Fruit fly (Drosophila melanogaster) whole organism, prepupa: ENCODE results near the gene Srp9.
A peak's percentile ranks its signal among the peaks of the same experiment; 100 is the strongest.

ENCODE experiments used
- CG10631 ChIP-seq: fragments of 200-800 bp; sonication (Bioruptor generic); optimal IDR thresholded peaks from 2 replicates; lab custom pipeline; 2016; ENCODE audit warnings: missing biosample characterization, missing genetic modification characterization
- CG10669 ChIP-seq: fragments of 200-800 bp; sonication (Bioruptor generic); optimal IDR thresholded peaks from 3 replicates; lab custom pipeline; 2018; ENCODE audit warnings: missing biosample characterization, mild to moderate bottlenecking, missing genetic modification characterization, moderate library complexity
- CG11294 ChIP-seq: fragments of 200-800 bp; sonication (Bioruptor generic); IDR thresholded peaks from 2 replicates; pipeline ENCODE4 v1.3.6; 2022; ENCODE audit warnings: missing biosample characterization, missing genetic modification characterization
- CG11762 ChIP-seq: fragments of 200-800 bp; sonication (Bioruptor generic); optimal IDR thresholded peaks from 3 replicates; lab custom pipeline; 2016; ENCODE audit warnings: missing biosample characterization, missing genetic modification characterization; ENCODE audit not compliant: insufficient read depth
- CG11902 ChIP-seq: fragments of 200-800 bp; sonication (Bioruptor generic); optimal IDR thresholded peaks from 3 replicates; lab custom pipeline; 2016; ENCODE audit warnings: missing biosample characterization, missing genetic modification characterization
- CG3032 ChIP-seq: fragments of 200-800 bp; optimal IDR thresholded peaks from 2 replicates; lab custom pipeline; 2019; ENCODE audit warnings: missing biosample characterization, mild to moderate bottlenecking, missing genetic modification characterization, moderate library complexity
- CG34406 ChIP-seq: fragments of 200-800 bp; sonication (Bioruptor generic); optimal IDR thresholded peaks from 3 replicates; lab custom pipeline; 2016; ENCODE audit warnings: missing biosample characterization, missing genetic modification characterization
- CG6854 ChIP-seq: fragments of 200-800 bp; sonication (Bioruptor generic); optimal IDR thresholded peaks from 2 replicates; lab custom pipeline; 2017; ENCODE audit warnings: missing biosample characterization, mild to moderate bottlenecking, missing genetic modification characterization
- CG9139 ChIP-seq: fragments of 200-800 bp; sonication (Bioruptor generic); optimal IDR thresholded peaks from 3 replicates; lab custom pipeline; 2017; ENCODE audit warnings: missing biosample characterization, mild to moderate bottlenecking, missing genetic modification characterization
- Eip78C ChIP-seq: fragments of 200-800 bp; sonication (Bioruptor generic); peaks from one replicate; lab custom pipeline; 2016; ENCODE audit warnings: missing biosample characterization, missing genetic modification characterization
- Gug ChIP-seq: fragments of 200-800 bp; sonication (Bioruptor generic); IDR thresholded peaks from 2 replicates; pipeline ENCODE4 v1.3.6; 2022; ENCODE audit warnings: missing biosample characterization, missing genetic modification characterization
- Hr38 ChIP-seq: sonication (Bioruptor generic); optimal IDR thresholded peaks from 2 replicates; lab custom pipeline; 2016; ENCODE audit warnings: missing biosample characterization, missing genetic modification characterization
- Hr4 ChIP-seq: fragments of 200-800 bp; sonication (Bioruptor generic); optimal IDR thresholded peaks from 3 replicates; lab custom pipeline; 2016; ENCODE audit warnings: missing biosample characterization, missing genetic modification characterization
- Met ChIP-seq: fragments of 200-800 bp; sonication (Bioruptor generic); optimal IDR thresholded peaks from 3 replicates; lab custom pipeline; 2016; ENCODE audit warnings: missing biosample characterization, missing genetic modification characterization
- Smox ChIP-seq: fragments of 200-800 bp; sonication (Bioruptor generic); optimal IDR thresholded peaks from 3 replicates; lab custom pipeline; 2016; ENCODE audit warnings: missing biosample characterization, missing genetic modification characterization
- cyc ChIP-seq: fragments of 200-800 bp; sonication (Bioruptor generic); optimal IDR thresholded peaks from 3 replicates; lab custom pipeline; 2016; ENCODE audit warnings: missing biosample characterization, missing genetic modification characterization
- dac ChIP-seq: fragments of 200-800 bp; sonication (Bioruptor generic); optimal IDR thresholded peaks from 2 replicates; lab custom pipeline; 2017; ENCODE audit warnings: missing biosample characterization, mild to moderate bottlenecking, missing genetic modification characterization
- esn ChIP-seq: fragments of 200-800 bp; sonication (Bioruptor generic); optimal IDR thresholded peaks from 2 replicates; lab custom pipeline; 2016; ENCODE audit warnings: missing biosample characterization, mild to moderate bottlenecking, missing genetic modification characterization, moderate library complexity
- fkh ChIP-seq: fragments of 200-800 bp; sonication (Bioruptor generic); optimal IDR thresholded peaks from 3 replicates; lab custom pipeline; 2017; ENCODE audit warnings: missing biosample characterization, mild to moderate bottlenecking, missing genetic modification characterization, moderate library complexity
- net ChIP-seq: fragments of 200-800 bp; sonication (Bioruptor generic); optimal IDR thresholded peaks from 3 replicates; lab custom pipeline; 2016; ENCODE audit warnings: missing biosample characterization, missing genetic modification characterization
- pdm3 ChIP-seq: fragments of 200-800 bp; sonication (Bioruptor generic); optimal IDR thresholded peaks from 3 replicates; lab custom pipeline; 2016; ENCODE audit warnings: missing biosample characterization, missing genetic modification characterization
- svp ChIP-seq: fragments of 200-800 bp; sonication (Bioruptor generic); peaks from one replicate; lab custom pipeline; 2016; ENCODE audit warnings: missing biosample characterization, missing genetic modification characterization
- topi ChIP-seq: fragments of 200-800 bp; sonication (Bioruptor generic); optimal IDR thresholded peaks from 3 replicates; lab custom pipeline; 2016; ENCODE audit warnings: missing biosample characterization, missing genetic modification characterization
- vri ChIP-seq: fragments of 200-800 bp; sonication (Bioruptor generic); optimal IDR thresholded peaks from 3 replicates; lab custom pipeline; 2016; ENCODE audit warnings: missing biosample characterization, mild to moderate bottlenecking, missing genetic modification characterization

The Srp9 gene

DNA sequence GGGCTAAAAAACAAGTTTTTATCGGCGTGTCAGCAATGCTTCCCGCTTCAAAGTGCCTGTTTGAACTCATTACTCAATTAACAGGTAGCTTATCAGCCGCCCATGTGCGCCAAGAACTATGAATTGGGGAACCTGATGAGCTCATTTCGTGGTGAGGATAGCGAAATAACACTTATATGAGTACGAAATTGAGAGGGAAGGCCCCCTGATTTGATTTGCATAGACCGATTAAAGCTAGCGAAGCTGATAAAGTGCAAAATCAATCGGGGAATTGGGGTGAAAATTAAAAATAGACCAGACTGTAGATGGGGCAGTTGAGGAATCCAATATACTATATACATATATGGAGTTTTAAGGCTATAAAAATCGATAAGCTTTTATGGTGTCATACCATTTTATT, 2.0 kb upstream of the Srp9 start:
- TF ChIP-seq CG10631 = no peak
- TF ChIP-seq Hr38 (GFP tag; lab: Kevin White, UChicago) = no peak
- TF ChIP-seq, all 60 proteins: peak for 0

DNA sequence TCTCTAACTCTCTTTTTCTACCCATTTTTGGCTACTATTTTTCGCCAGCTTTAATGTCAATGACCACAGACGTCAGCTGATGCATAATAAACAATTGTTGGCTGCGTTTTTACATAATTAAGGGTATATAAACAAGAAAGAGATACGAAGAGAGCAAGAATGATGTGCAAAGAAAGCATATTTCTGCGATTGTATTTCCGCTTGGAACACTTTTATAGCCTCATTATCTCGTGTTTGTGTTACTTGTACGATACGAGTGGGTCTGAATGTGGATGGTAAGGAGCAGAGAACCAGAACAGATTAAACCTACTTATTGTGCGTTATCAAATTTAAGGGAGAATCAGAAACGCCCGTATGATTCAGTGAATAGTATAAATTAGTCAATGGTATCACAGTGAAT, 1.3 kb upstream of the Srp9 start:
- TF ChIP-seq vri (GFP tag; lab: Kevin White, UChicago) = peak; percentile 62
- TF ChIP-seq CG3032 (tag; lab: Kevin White, UChicago) = no peak
- TF ChIP-seq, all 60 proteins: peak for 1

DNA sequence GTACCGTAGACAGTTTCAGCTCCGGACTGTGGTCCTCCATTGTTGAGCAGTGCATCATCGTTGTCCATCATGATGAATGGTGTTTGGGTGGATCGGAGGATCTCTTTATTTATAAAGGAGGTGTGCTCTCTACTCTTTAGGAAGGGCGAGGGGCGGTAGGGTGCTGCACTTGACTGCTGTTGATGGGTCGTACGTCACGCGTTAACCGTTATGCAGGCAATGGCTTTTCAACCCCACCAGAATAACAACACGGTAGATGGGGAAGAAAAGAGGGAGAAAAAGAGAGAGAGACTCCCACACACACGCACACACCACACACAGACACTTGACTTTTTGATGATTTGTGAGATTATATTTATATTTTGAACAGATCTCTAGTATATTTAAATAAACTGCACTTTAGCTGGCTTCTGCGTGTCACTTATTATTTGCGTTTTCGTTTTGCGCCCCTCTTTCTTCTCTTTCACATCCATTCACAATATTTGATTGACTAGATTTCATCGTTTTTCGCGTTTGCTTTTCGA, 702 bp upstream of the Srp9 start:
- no peak for TF ChIP-seq net (GFP tag; lab: Kevin White, UChicago)
- TF ChIP-seq svp (GFP tag; lab: Kevin White, UChicago) = peak; percentile 72

DNA sequence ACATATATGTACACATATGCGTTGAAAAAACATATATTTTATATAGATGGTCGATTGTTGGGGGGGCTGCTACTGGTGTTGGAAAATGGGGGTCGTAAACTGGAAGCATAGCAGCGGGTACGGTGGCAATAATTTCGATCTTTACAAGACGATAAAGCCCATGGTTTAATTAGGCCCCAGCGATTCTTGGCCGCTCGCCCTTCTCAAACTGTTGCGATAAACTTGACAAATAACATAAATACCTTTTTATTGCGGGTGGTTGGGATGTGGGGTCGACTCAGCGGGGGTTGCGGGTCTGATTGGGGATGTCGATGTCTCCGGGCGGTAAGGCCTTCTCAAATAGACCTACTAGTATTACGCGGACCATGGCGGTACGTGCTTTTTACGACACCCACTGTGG, 2.5 kb downstream of the Srp9 start:
- TF ChIP-seq CG34406 (GFP tag; lab: Kevin White, UChicago) = no peak
- TF ChIP-seq CG3032 (tag; lab: Kevin White, UChicago) = no peak
- TF ChIP-seq fkh (GFP tag; lab: Kevin White, UChicago) = peak; percentile 67
- TF ChIP-seq CG11762 (GFP tag; lab: Kevin White, UChicago) = no peak
- no peak for TF ChIP-seq CG11902 (GFP tag; lab: Kevin White, UChicago)
- no peak for TF ChIP-seq CG6854 (GFP tag; lab: Kevin White, UChicago)
- TF ChIP-seq Gug = no peak

DNA sequence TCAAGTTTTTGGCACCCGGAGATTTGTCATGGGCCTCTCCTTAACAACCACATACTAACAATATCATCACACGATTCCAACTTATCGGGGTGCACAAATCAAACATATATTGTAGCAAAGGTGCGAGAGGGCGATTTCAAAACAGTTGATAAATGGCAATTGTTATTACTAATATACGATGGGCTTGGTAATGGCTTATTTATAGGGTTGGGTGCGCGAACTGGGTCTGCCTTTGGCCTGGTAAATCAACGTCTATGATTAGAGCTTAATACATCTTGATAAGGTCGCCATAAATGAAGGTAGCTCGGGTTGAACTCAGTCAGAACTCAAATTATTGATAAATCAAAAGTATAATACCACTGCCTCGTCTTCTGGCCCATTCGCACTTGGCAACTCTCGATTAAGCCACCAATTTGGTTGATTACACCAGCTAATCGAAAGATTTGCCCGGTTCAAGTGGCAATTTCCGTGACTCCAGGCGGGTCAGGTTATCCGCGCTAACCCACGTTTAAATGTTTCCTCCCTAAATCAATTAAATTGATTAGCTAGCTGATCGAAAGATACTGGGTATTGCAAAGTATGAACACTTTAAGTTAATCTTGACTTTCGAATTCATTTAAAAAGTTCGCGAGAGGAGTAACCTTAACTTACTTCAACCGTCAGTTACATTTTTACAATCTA, 4.5 kb downstream of the Srp9 start:
- no peak for TF ChIP-seq Met (GFP tag; lab: Kevin White, UChicago)
- TF ChIP-seq vri (GFP tag; lab: Kevin White, UChicago) = peak; percentile 40
- no peak for TF ChIP-seq dac (GFP tag; lab: Kevin White, UChicago)

DNA sequence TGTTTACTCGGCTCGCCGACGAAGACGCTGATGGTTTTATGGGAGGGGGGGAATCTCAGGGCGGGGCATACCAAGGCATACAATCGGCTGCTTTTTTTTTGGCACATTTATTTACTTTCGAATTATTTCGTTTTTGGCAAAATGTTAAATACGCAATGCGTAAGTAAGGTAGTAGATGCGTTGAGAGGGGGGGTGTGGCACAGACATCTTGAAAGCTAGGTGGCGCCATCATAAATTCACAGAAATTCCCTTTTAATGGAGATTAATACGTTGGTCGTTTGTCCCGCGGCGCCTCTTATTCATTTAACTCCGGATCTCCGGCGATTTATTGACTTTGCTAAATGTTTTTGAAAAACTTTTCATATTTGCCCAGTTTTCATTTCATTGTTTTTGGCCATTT, 5.3 kb downstream of the Srp9 start:
- TF ChIP-seq Smox (GFP tag; lab: Kevin White, UChicago) = no peak
- peak; percentile 66 for TF ChIP-seq fkh (GFP tag; lab: Kevin White, UChicago)

DNA sequence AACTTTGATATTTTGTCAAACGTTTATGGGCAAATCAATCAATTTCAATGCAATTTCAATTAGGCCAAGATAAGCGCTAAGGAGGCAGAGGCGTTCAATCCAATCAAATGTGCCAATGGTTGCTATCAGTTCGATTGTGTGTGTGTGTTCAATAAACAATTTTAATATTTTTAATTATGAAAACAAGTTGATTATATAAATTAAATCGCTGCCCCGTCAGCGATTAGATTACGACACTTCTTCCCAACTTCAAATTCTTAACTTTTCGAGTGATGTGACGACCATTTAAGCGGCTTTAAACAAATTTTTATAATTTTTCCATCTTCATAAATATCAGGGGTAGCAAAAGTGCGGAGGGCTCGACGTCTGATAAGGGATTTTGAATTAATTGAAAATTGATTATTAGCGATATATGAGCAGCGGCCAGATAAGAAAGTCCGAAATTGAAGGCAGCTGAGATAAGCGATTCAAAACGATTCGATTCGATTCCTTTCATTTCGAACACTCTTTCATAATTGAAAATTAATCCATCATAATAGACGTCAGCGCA, 6.3 kb downstream of the Srp9 start:
- TF ChIP-seq vri (GFP tag; lab: Kevin White, UChicago) = peak; percentile 71
- peak; percentile 63 for TF ChIP-seq svp (GFP tag; lab: Kevin White, UChicago)
- TF ChIP-seq pdm3 (GFP tag; lab: Kevin White, UChicago) = no peak

DNA sequence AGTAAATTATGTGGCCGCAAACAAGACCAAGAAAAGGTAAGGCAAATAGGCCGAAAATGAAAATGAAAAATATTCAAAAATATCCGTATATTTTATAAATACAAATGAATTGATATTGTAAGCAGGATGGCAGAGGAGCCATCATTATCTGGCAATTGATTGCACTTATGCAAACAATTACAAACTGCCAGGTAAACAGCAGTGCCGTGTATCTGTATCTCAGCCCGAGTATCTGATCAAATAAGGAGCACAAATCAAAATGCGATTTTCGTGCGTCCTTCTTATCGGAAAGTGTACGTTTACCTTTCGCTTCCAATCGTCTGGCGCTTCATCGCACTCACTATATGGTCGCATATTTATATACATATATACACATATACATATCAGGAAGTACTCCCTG, 6.9 kb downstream of the Srp9 start:
- TF ChIP-seq Eip78C (GFP tag; lab: Kevin White, UChicago) = peak; percentile 61
- TF ChIP-seq topi (GFP tag; lab: Kevin White, UChicago) = no peak
- peak; percentile 58 for TF ChIP-seq fkh (GFP tag; lab: Kevin White, UChicago)
- TF ChIP-seq Hr4 (GFP tag; lab: Kevin White, UChicago) = no peak
- TF ChIP-seq cyc (GFP tag; lab: Kevin White, UChicago) = no peak
- no peak for TF ChIP-seq CG9139
- peak; percentile 23 for TF ChIP-seq esn (GFP tag; lab: Kevin White, UChicago)
- TF ChIP-seq dac (GFP tag; lab: Kevin White, UChicago) = no peak
- TF ChIP-seq CG11902 (GFP tag; lab: Kevin White, UChicago) = no peak
- TF ChIP-seq net (GFP tag; lab: Kevin White, UChicago) = no peak
- TF ChIP-seq CG10631 = no peak
- no peak for TF ChIP-seq CG11294 (GFP tag; lab: Robert Waterston, UW)
- TF ChIP-seq CG10669 (GFP tag; lab: Kevin White, UChicago) = no peak
- TF ChIP-seq Hr38 (GFP tag; lab: Kevin White, UChicago) = no peak
- TF ChIP-seq, all 60 proteins: peak for 3
